Fruit fly (Drosophila melanogaster): ENCODE results near the gene CG33309.

CG33309 gene

DNA sequence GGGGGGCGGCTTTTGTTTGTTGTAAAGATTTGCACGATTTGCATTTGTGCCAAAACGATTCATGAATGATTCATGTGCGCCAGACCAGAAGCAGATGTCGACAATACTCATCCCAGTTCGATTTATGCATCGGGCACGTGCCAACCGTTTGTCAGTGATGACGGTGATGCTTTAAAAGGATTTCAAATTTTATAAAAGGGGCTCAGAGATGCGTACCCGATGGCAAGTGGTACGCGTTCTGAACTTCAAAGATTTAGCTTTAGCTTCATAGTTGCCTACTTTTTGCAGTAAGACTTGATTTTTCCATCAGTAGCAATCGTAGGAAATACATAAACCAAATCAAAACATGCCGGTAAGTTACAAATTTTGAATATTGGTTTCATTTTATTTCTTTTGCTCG is at the start of gene CG33309:
Gene CG33309, plus strand, starts transcription at position 301 of the 400 bp plus-strand sequence.
- TF ChIP-seq CTCF (optimal IDR thresholded peaks at IDR 0.05) = no peak
- TF ChIP-seq CG8478 (optimal IDR thresholded peaks at IDR 0.05) = no peak

DNA sequence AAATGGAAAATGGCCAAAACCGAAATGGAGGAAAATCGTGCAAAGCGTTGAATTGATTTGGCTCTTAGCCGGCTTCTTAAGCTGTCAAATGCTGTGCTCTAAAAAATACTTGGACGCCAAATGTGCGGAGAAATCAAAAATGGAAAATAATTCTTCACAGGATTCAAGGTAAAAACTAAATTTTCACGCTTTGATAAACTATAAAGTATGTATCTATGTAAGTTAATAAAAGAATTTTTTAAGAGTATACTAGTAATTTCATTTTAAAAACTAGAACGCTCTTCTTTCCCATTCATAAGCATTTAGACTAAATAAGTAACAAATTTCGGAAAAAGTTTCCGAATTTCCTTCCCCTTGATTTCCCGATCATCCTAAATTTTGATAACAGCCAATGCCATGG is 48.1 kb upstream of the CG33309 start, which contains the start of gene CSN1a:
Gene CSN1a, plus strand, starts transcription at position 301 of the 400 bp plus-strand sequence.
- TF ChIP-seq CG8478 (optimal IDR thresholded peaks at IDR 0.05) (no peak), CTCF (optimal IDR thresholded peaks at IDR 0.05) (no peak)

DNA sequence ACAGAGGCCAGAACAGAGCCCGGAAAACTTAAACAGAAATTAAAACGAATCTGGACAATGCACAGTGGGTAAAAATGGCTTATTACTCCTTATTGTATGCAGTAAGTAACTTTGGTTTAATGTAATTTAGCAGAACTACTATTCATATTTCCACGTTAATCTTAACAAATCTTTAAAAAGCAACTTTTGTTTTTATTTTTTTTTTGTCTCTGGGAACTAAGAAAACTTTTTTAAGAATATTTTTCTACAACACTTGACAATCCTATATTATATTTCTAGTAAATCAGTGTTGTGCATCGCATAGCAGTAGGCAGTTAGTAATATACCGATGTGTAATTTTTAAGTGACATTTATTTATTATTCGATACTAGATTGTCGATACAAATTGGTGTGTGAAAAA is 45.0 kb upstream of the CG33309 start, which contains the start of gene CG4701:
Gene CG4701, plus strand, starts transcription at position 301 of the 400 bp plus-strand sequence.
- TF ChIP-seq CTCF (optimal IDR thresholded peaks at IDR 0.05) (no peak), CG8478 (optimal IDR thresholded peaks at IDR 0.05) (no peak)

DNA sequence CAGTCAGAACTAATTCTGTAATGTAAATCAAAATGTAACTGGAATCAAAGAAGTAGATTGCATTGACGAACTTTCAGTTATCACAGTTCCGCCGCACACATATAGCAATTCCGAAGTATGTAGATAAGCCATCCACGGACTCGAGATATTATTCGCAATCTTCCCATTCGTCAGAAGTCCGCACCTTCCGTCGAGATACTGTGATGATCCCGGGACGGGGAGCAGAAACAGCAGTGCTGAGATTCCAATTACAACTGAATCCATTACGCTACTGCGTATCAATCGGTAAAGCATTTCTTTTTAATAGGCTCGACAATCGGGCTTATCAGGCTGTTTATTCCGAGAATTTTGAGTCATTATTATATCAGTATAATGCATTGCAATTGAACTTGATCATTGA is 35.8 kb upstream of the CG33309 start, which contains the start of gene CG4650:
Gene CG4650, minus strand, starts transcription at position 269 of the 400 bp plus-strand sequence.
- no peak for TF ChIP-seq CTCF (optimal IDR thresholded peaks at IDR 0.05)
- no peak for TF ChIP-seq CG8478 (optimal IDR thresholded peaks at IDR 0.05)

DNA sequence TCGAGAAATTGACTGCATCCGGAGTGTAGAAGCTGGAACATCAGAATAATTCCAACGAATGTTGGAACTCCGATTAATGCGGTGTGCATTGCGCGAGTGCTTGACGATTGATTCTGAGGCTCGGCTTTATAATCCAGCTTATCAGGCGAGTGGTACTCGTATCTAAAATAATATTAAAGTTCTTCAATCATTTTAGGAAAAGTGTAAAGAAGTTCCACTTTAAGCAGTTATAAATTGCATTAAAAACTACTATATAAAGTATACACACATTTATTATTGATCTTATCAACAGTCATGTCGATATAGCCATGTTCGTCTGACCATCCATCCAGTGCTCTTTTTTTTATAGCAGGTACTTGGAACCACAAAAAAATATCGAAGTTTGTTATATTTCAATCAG is 26.1 kb upstream of the CG33309 start, which contains the start of gene CG18636:
Gene CG18636, minus strand, starts transcription at position 101 of the 400 bp plus-strand sequence.
- TF ChIP-seq CTCF (optimal IDR thresholded peaks at IDR 0.05) = no peak

DNA sequence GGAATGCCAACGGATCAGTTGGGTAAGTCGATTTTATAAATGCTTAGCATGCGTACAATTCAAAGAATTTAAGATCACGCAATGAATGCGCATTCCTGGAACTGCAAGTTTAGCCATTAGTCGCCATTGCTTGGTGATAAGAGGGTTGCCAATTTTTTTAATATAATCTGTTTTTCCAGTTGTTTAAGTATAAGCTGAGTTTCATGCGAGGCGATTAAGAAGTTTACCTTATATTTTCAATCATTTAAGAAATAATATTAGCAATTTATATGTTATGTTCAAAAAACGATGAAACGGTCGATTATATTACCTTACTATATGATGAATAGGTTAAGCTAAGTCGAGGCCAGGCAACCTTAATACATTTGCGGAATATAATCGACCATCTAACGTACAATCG is 14.0 kb upstream of the CG33309 start, which contains the start of gene CG18420:
Gene CG18420, minus strand, starts transcription at position 101 of the 400 bp plus-strand sequence.
- TF ChIP-seq CTCF (optimal IDR thresholded peaks at IDR 0.05) (no peak), CG8478 (optimal IDR thresholded peaks at IDR 0.05) (no peak)

DNA sequence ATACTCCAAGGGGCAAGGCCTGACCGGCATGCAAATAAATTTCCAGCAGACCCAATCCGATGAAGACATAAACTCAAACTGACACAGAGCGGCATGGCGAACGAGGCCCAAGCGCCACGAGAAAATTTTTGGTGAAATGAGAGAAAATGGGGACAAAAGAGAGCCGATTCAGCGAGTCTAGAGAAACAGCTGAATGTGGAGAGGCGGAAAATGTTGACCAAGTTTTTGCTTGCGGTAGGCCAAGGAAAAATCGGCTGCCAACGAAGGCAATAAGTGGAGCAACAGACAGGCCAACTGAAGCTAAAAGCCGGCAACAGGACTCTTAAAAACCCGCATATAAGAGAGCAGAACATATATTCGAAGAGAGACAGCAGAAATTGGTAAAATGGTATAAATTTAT is 13.0 kb upstream of the CG33309 start:
- no peak for TF ChIP-seq CTCF (optimal IDR thresholded peaks at IDR 0.05)
- TF ChIP-seq CG8478 (optimal IDR thresholded peaks at IDR 0.05) = no peak

DNA sequence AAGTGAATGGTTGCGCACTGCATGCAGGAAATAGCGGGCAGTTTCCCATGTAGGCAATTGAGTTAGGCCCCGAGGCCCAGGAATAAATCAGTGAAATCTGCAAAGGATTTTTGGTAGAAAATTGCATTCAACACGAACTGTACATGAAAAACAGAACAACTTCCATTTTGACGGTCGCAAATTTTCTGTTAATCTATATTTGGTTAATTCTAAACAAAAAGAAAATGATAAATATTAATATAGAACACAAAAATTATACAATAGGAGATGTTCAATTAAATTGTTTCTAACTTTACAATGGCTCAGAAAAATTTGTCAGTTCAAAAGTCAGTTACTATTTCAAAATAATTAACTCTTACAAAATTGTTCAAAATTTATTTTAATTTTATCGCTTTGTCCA is 8.5 kb upstream of the CG33309 start, which contains the start of gene CG33308:
Gene CG33308, plus strand, starts transcription at position 301 of the 400 bp plus-strand sequence.
- TF ChIP-seq CG8478 (optimal IDR thresholded peaks at IDR 0.05) = no peak
- TF ChIP-seq CTCF (optimal IDR thresholded peaks at IDR 0.05) = no peak

DNA sequence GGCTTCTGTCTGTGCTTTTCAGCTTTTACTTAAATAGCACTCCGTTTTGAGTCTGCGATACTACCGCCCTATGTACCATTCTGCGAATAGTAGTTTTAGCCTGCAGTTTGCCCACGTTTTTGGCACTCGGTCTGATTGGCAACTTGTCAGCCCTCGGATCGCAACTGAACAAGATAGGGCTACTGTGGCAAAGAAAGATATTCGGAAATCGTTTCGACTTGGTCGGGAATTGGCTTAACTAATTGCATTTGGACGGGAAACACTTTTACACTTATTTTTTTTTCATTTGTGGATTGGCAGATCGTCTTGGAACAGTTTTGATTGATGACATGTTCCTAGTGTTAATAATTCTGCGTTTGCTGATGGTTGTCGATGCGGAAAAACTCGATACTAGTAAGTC is 31.5 kb downstream of the CG33309 start, which contains the start of gene CG42682:
Gene CG42682, plus strand, starts transcription at position 301 of the 400 bp plus-strand sequence.
- TF ChIP-seq CG8478 (optimal IDR thresholded peaks at IDR 0.05) (no peak), CTCF (optimal IDR thresholded peaks at IDR 0.05) (no peak)

DNA sequence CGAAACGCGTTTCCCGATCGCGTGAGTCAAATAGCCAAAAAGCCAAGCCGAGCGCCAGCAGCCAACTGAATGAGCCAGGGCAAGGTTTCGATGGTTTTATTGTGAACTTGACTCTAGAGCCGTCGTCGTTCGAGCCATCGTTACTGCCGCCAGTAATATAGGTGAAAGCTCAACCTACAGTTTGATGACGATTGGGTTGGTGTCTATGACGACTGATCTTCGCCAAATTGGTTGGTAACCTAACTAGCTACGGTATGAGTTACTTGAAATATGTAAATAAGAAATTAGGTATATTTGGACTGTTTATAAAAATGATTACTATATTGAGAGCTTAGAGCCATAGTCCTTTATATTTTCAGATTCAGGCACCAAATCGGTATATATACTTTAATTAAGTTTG is 41.1 kb downstream of the CG33309 start, which contains the start of gene CG15279:
Gene CG15279, minus strand, starts transcription at position 72 of the 400 bp plus-strand sequence.
- TF ChIP-seq CG8478 (optimal IDR thresholded peaks at IDR 0.05) = no peak
- TF ChIP-seq CTCF (optimal IDR thresholded peaks at IDR 0.05) = peak in 1 of 2 experiments; percentile 8

Data from S2 (cell line).